Fruit fly (Drosophila melanogaster): ENCODE data around the gene CG15571.

dm6 chrX:4217870-4218269 is 676 bp upstream of the CG15571 start, which contains the start of gene CG15570:
- no peak for TF ChIP-seq psq (GFP tag; optimal IDR thresholded peaks at IDR 0.05)
- no peak for TF ChIP-seq fru (GFP tag; optimal IDR thresholded peaks at IDR 0.05)
- no peak for TF ChIP-seq rgr (GFP tag; optimal IDR thresholded peaks at IDR 0.05)
- TF ChIP-seq N (GFP tag; optimal IDR thresholded peaks at IDR 0.05): no peak
- no peak for TF ChIP-seq Hr78 (GFP tag; optimal IDR thresholded peaks at IDR 0.05)
- TF ChIP-seq sage (GFP tag; optimal IDR thresholded peaks at IDR 0.05): no peak

Data from whole organism, wandering third instar larva.